Fruit fly (Drosophila melanogaster) whole organism, embryonic: ENCODE results near the gene CkIIbeta.

Experiments
- CG10462 ChIP-seq: fragments of 200-800 bp; sonication (Bioruptor generic); optimal IDR thresholded peaks from 2 replicates; lab custom pipeline; 2016; ENCODE audit warnings: missing biosample characterization, missing genetic modification characterization
- CG11247 ChIP-seq: fragments of 200-800 bp; sonication (Bioruptor generic); IDR thresholded peaks from 2 replicates; pipeline ENCODE4 v1.3.6; 2022; ENCODE audit warnings: missing biosample characterization, missing genetic modification characterization
- CG12942 ChIP-seq: fragments of 200-800 bp; sonication (Bioruptor generic); optimal IDR thresholded peaks from 3 replicates; lab custom pipeline; 2016; ENCODE audit warnings: missing biosample characterization, missing genetic modification characterization
- CG13296 ChIP-seq: fragments of 200-800 bp; sonication (Bioruptor generic); optimal IDR thresholded peaks from 3 replicates; lab custom pipeline; 2018; ENCODE audit warnings: missing biosample characterization, mild to moderate bottlenecking, missing genetic modification characterization
- CG13775 ChIP-seq: fragments of 200-800 bp; sonication (Bioruptor generic); optimal IDR thresholded peaks from 3 replicates; lab custom pipeline; 2017; ENCODE audit warnings: missing biosample characterization, mild to moderate bottlenecking, missing genetic modification characterization
- CG14050 ChIP-seq: fragments of 200-800 bp; sonication (Bioruptor generic); IDR thresholded peaks from 3 replicates; pipeline ENCODE4 v1.3.6; 2022; ENCODE audit warnings: missing biosample characterization, missing genetic modification characterization
- CG14441 ChIP-seq: fragments of 200-800 bp; sonication (Bioruptor generic); IDR thresholded peaks from 2 replicates; pipeline ENCODE4 v1.3.6; 2022; ENCODE audit warnings: missing biosample characterization, missing genetic modification characterization
- CG1602 ChIP-seq: fragments of 200-800 bp; sonication (Bioruptor generic); optimal IDR thresholded peaks from 3 replicates; lab custom pipeline; 2016; ENCODE audit warnings: missing biosample characterization, missing genetic modification characterization
- CG2875 ChIP-seq: fragments of 200-800 bp; sonication (Bioruptor generic); optimal IDR thresholded peaks from 2 replicates; lab custom pipeline; 2017; ENCODE audit warnings: missing biosample characterization, mild to moderate bottlenecking, missing genetic modification characterization, missing genetic modification reagents
- CG3407 ChIP-seq: fragments of 200-800 bp; sonication (Bioruptor generic); optimal IDR thresholded peaks from 2 replicates; lab custom pipeline; 2018; ENCODE audit warnings: missing biosample characterization, mild to moderate bottlenecking, missing genetic modification characterization
- CG34224 ChIP-seq: fragments of 200-800 bp; sonication (Bioruptor generic); IDR thresholded peaks from 3 replicates; pipeline ENCODE4 v1.3.6; 2022; ENCODE audit warnings: missing biosample characterization, missing genetic modification characterization; ENCODE audit not compliant: partially characterized antibody
- CG34422 ChIP-seq: fragments of 200-800 bp; sonication (Bioruptor generic); IDR thresholded peaks from 3 replicates; pipeline ENCODE4 v1.3.6; 2022; ENCODE audit warnings: missing biosample characterization, missing genetic modification characterization
- CG3847 ChIP-seq: fragments of 200-800 bp; sonication (Bioruptor generic); IDR thresholded peaks from 2 replicates; pipeline ENCODE4 v1.3.6; 2022; ENCODE audit warnings: missing biosample characterization, missing genetic modification characterization
- CG4404 ChIP-seq: fragments of 200-800 bp; sonication (Bioruptor generic); IDR thresholded peaks from 2 replicates; pipeline ENCODE4 v1.3.6; 2022; ENCODE audit warnings: missing biosample characterization, missing genetic modification characterization
- CG6175 ChIP-seq: fragments of 200-800 bp; sonication (Bioruptor generic); IDR thresholded peaks from 3 replicates; pipeline ENCODE4 v1.3.6; 2022; ENCODE audit warnings: missing biosample characterization, missing genetic modification characterization
- CG7928 ChIP-seq: fragments of 200-800 bp; sonication (Bioruptor generic); optimal IDR thresholded peaks from 2 replicates; lab custom pipeline; 2017; ENCODE audit warnings: missing biosample characterization, mild to moderate bottlenecking, missing genetic modification characterization
- CG8281 ChIP-seq: fragments of 200-800 bp; sonication (Bioruptor generic); optimal IDR thresholded peaks from 2 replicates; lab custom pipeline; 2018; ENCODE audit warnings: missing biosample characterization, mild to moderate bottlenecking, missing genetic modification characterization, moderate library complexity
- CG8944 ChIP-seq: fragments of 200-800 bp; sonication (Bioruptor generic); optimal IDR thresholded peaks from 3 replicates; lab custom pipeline; 2016; ENCODE audit warnings: missing biosample characterization, missing genetic modification characterization
- CG9437 ChIP-seq: fragments of 200-800 bp; sonication (Bioruptor generic); optimal IDR thresholded peaks from 2 replicates; lab custom pipeline; 2018; ENCODE audit warnings: missing biosample characterization, mild to moderate bottlenecking, missing genetic modification characterization
- CG9609 ChIP-seq: fragments of 200-800 bp; sonication (Bioruptor generic); optimal IDR thresholded peaks from 3 replicates; lab custom pipeline; 2016; ENCODE audit warnings: missing biosample characterization, missing genetic modification characterization
- Dek ChIP-seq: fragments of 200-800 bp; sonication (Bioruptor generic); optimal IDR thresholded peaks from 3 replicates; lab custom pipeline; 2019; ENCODE audit warnings: missing biosample characterization, mild to moderate bottlenecking, missing genetic modification characterization, moderate library complexity
- Dfd ChIP-seq, 2 experiments: fragments of >200 bp; optimal IDR thresholded peaks; 2 replicates each; lab custom pipeline; 2017; ENCODE audit warnings: missing biosample characterization in 2 of 2, missing genetic modification characterization in 2 of 2
- Doc3 ChIP-seq: fragments of 200-800 bp; sonication (Bioruptor generic); IDR thresholded peaks from 3 replicates; pipeline ENCODE4 v1.3.6; 2022; ENCODE audit warnings: missing biosample characterization, missing genetic modification characterization; ENCODE audit not compliant: partially characterized antibody
- HHEX ChIP-seq: fragments of 200-800 bp; sonication (Bioruptor generic); optimal IDR thresholded peaks from 3 replicates; lab custom pipeline; 2017; ENCODE audit warnings: missing biosample characterization, mild to moderate bottlenecking, missing genetic modification characterization, missing genetic modification reagents
- HLH4C ChIP-seq: fragments of 200-800 bp; sonication (Bioruptor generic); IDR thresholded peaks from 3 replicates; pipeline ENCODE4 v1.3.6; 2022; ENCODE audit warnings: missing biosample characterization, missing genetic modification characterization; ENCODE audit not compliant: partially characterized antibody
- Hsf ChIP-seq: fragments of 200-800 bp; sonication (Bioruptor generic); optimal IDR thresholded peaks from 3 replicates; lab custom pipeline; 2016; ENCODE audit warnings: missing biosample characterization, missing genetic modification characterization
- Jarid2 ChIP-seq: fragments of 200-800 bp; sonication (Bioruptor generic); optimal IDR thresholded peaks from 3 replicates; lab custom pipeline; 2017; ENCODE audit warnings: mild to moderate bottlenecking, missing biosample characterization, missing genetic modification reagents, missing genetic modification characterization
- Kr ChIP-seq: fragments of 200-800 bp; sonication (Bioruptor generic); optimal IDR thresholded peaks from 2 replicates; lab custom pipeline; 2017; ENCODE audit warnings: missing biosample characterization, mild to moderate bottlenecking, missing genetic modification characterization
- Oli ChIP-seq: fragments of 200-800 bp; sonication (Bioruptor generic); optimal IDR thresholded peaks from 2 replicates; lab custom pipeline; 2018; ENCODE audit warnings: missing biosample characterization, mild to moderate bottlenecking, missing genetic modification characterization, moderate library complexity
- Ptx1 ChIP-seq: fragments of 200-800 bp; sonication (Bioruptor generic); IDR thresholded peaks from 2 replicates; pipeline ENCODE4 v1.3.6; 2022; ENCODE audit warnings: missing biosample characterization, missing genetic modification characterization
- cad ChIP-seq: fragments of >200 bp; optimal IDR thresholded peaks from 2 replicates; lab custom pipeline; 2017; ENCODE audit warnings: missing biosample characterization, missing genetic modification characterization
- caup ChIP-seq: fragments of 200-800 bp; sonication (Bioruptor generic); optimal IDR thresholded peaks from 3 replicates; lab custom pipeline; 2017; ENCODE audit warnings: missing biosample characterization, mild to moderate bottlenecking, missing genetic modification characterization, moderate library complexity; ENCODE audit not compliant: severe bottlenecking
- corto ChIP-seq: fragments of 200-800 bp; sonication (Bioruptor generic); optimal IDR thresholded peaks from 2 replicates; lab custom pipeline; 2016; ENCODE audit warnings: missing biosample characterization, mild to moderate bottlenecking, missing genetic modification characterization, moderate library complexity
- dmrt99B ChIP-seq: fragments of 200-800 bp; sonication (Bioruptor generic); optimal IDR thresholded peaks from 2 replicates; lab custom pipeline; 2018; ENCODE audit warnings: missing biosample characterization, mild to moderate bottlenecking, missing genetic modification characterization, moderate library complexity
- ems ChIP-seq: fragments of 200-800 bp; sonication (Bioruptor generic); optimal IDR thresholded peaks from 3 replicates; lab custom pipeline; 2016; ENCODE audit warnings: missing biosample characterization, missing genetic modification characterization
- gce ChIP-seq: fragments of 200-800 bp; sonication (Bioruptor generic); IDR thresholded peaks from 3 replicates; pipeline ENCODE4 v1.3.6; 2022; ENCODE audit warnings: missing biosample characterization, missing genetic modification characterization
- insv ChIP-seq, 2 experiments: fragments of 200-800 bp; sonication (Bioruptor generic); optimal IDR thresholded peaks; 3 replicates each; lab custom pipeline; 2016 to 2018; ENCODE audit warnings: missing biosample characterization in 2 of 2, missing genetic modification characterization in 2 of 2
- lbe ChIP-seq: fragments of 200-800 bp; sonication (Bioruptor generic); optimal IDR thresholded peaks from 2 replicates; lab custom pipeline; 2016; ENCODE audit warnings: missing biosample characterization, mild to moderate bottlenecking, missing genetic modification characterization
- lov ChIP-seq, 2 experiments: fragments of 200-800 bp in 1 of 2; fragments of >200 bp in 1 of 2; sonication (Bioruptor generic) in 1 of 2; IDR thresholded peaks in 1 of 2; optimal IDR thresholded peaks in 1 of 2; 2 replicates in 1 of 2; 3 replicates in 1 of 2; pipeline versions ENCODE4 v1.3.6 to Lab custom; 2017 to 2022; ENCODE audit warnings: missing biosample characterization in 1 of 2, missing genetic modification characterization in 1 of 2
- mld ChIP-seq: fragments of 200-800 bp; sonication (Bioruptor generic); IDR thresholded peaks from 3 replicates; pipeline ENCODE4 v1.3.6; 2022; ENCODE audit warnings: missing biosample characterization, missing genetic modification characterization; ENCODE audit not compliant: partially characterized antibody
- org-1 ChIP-seq: fragments of 200-800 bp; sonication (Bioruptor generic); optimal IDR thresholded peaks from 2 replicates; lab custom pipeline; 2017; ENCODE audit warnings: missing biosample characterization, missing genetic modification characterization
- pfk ChIP-seq: fragments of 200-800 bp; sonication (Bioruptor generic); optimal IDR thresholded peaks from 2 replicates; lab custom pipeline; 2018; ENCODE audit warnings: missing biosample characterization, mild to moderate bottlenecking, missing genetic modification characterization, moderate library complexity
- phol ChIP-seq: fragments of 200-800 bp; sonication (Bioruptor generic); optimal IDR thresholded peaks from 3 replicates; lab custom pipeline; 2018; ENCODE audit warnings: missing biosample characterization, mild to moderate bottlenecking, missing genetic modification characterization, moderate library complexity
- prd ChIP-seq, 3 experiments: fragments of >200 bp in 2 of 3; fragments of 200-800 bp in 1 of 3; sonication (Bioruptor generic) in 1 of 3; optimal IDR thresholded peaks in 2 of 3; IDR thresholded peaks in 1 of 3; 2 replicates in 2 of 3; 3 replicates in 1 of 3; pipeline versions ENCODE4 v1.3.6 to Lab custom; 2017 to 2022; ENCODE audit warnings: missing biosample characterization in 1 of 3, missing genetic modification characterization in 1 of 3
- ro ChIP-seq: fragments of 200-800 bp; sonication (Bioruptor generic); IDR thresholded peaks from 2 replicates; pipeline ENCODE4 v1.3.6; 2022; ENCODE audit warnings: missing biosample characterization, missing genetic modification characterization
- slbo ChIP-seq: fragments of 200-800 bp; sonication (Bioruptor generic); IDR thresholded peaks from 2 replicates; pipeline ENCODE4 v1.3.6; 2022; ENCODE audit warnings: missing biosample characterization, missing genetic modification characterization
- sug ChIP-seq: fragments of 200-800 bp; optimal IDR thresholded peaks from 2 replicates; lab custom pipeline; 2019; ENCODE audit warnings: missing biosample characterization, mild to moderate bottlenecking, missing genetic modification characterization, moderate library complexity
- tx ChIP-seq: fragments of 200-800 bp; sonication (Bioruptor generic); optimal IDR thresholded peaks from 2 replicates; lab custom pipeline; 2016; ENCODE audit warnings: missing biosample characterization, missing genetic modification characterization
- wdn ChIP-seq: fragments of 200-800 bp; sonication (Bioruptor generic); IDR thresholded peaks from 2 replicates; pipeline ENCODE4 v1.3.6; 2022; ENCODE audit warnings: missing biosample characterization, missing genetic modification characterization
- wor ChIP-seq: fragments of 200-800 bp; sonication (Bioruptor generic); IDR thresholded peaks from 2 replicates; pipeline ENCODE4 v1.3.6; 2022; ENCODE audit warnings: missing biosample characterization, missing genetic modification characterization
- z ChIP-seq: fragments of 200-800 bp; sonication (Bioruptor generic); IDR thresholded peaks from 3 replicates; pipeline ENCODE4 v1.3.6; 2022; ENCODE audit warnings: missing biosample characterization, missing genetic modification characterization

CkIIbeta gene

DNA sequence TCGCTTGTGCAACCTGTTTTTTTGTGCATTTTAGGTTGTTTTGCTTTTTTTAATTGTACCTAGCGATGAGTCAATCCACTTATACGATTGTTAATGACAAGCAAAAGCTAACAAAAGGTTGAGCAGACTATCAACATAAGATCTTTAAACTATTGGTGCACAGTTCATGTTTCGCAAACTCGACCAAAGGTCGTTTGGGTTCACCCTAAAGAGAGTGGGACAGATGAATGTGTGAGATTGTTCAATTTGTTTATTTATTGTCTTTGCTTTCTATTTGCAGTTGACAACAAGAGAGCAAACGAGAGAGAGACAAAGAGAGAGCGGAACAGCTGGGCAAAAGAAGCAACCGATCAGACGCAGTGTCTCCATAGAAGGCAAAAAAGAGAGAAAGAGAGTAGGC lies 30.7 kb downstream of the CkIIbeta start (continued):
- no peak for TF ChIP-seq HHEX (GFP tag; lab: Kevin White, UChicago)
- TF ChIP-seq CG3847 (GFP tag; lab: Robert Waterston, UW), result no peak
- TF ChIP-seq CG34224 (GFP tag; lab: Robert Waterston, UW), result no peak
- TF ChIP-seq insv (GFP tag; optimal IDR thresholded peaks at IDR 0.05; lab: Kevin White, UChicago), result no peak
- TF ChIP-seq CG11247 (GFP tag; lab: Robert Waterston, UW), result no peak
- TF ChIP-seq CG13775 (GFP tag; lab: Kevin White, UChicago), result no peak
- TF ChIP-seq org-1, result no peak
- no peak for TF ChIP-seq prd (optimal IDR thresholded peaks at IDR 0.05; lab: Kevin White, UChicago)
- no peak for TF ChIP-seq prd (GFP tag; IDR thresholded peaks at IDR 0.05; lab: Robert Waterston, UW)
- no peak for TF ChIP-seq CG4404
- TF ChIP-seq slbo (GFP tag; lab: Robert Waterston, UW), result no peak
- no peak for TF ChIP-seq ems
- TF ChIP-seq lov (optimal IDR thresholded peaks at IDR 0.05; lab: Kevin White, UChicago), result no peak
- no peak for TF ChIP-seq lov (GFP tag; IDR thresholded peaks at IDR 0.05; lab: Robert Waterston, UW)
- no peak for TF ChIP-seq tx (GFP tag; lab: Kevin White, UChicago)
- no peak for TF ChIP-seq Doc3 (GFP tag; lab: Robert Waterston, UW)
- TF ChIP-seq Kr, result no peak
- peak; percentile 61 for TF ChIP-seq CG2875
- TF ChIP-seq Dek, result no peak
- no peak for TF ChIP-seq Dfd (GFP tag; optimal IDR thresholded peaks at IDR 0.05; lab: Kevin White, UChicago)
- TF ChIP-seq CG14441 (GFP tag; lab: Robert Waterston, UW), result no peak
- TF ChIP-seq CG6175 (GFP tag; lab: Robert Waterston, UW), result no peak
- TF ChIP-seq CG34422, result no peak
- no peak for TF ChIP-seq lbe
- TF ChIP-seq phol, result no peak
- no peak for TF ChIP-seq caup (GFP tag; lab: Kevin White, UChicago)
- TF ChIP-seq CG8281 (tag; lab: Kevin White, UChicago), result no peak
- no peak for TF ChIP-seq gce (GFP tag; lab: Robert Waterston, UW)
- no peak for TF ChIP-seq Jarid2 (GFP tag; lab: Kevin White, UChicago)
- TF ChIP-seq HLH4C (GFP tag; lab: Robert Waterston, UW), result no peak
- TF ChIP-seq wdn (GFP tag; lab: Robert Waterston, UW), result no peak
- no peak for TF ChIP-seq mld
- no peak for TF ChIP-seq CG10462 (GFP tag; lab: Kevin White, UChicago)
- peak; percentile 55 for TF ChIP-seq CG3407 (GFP tag; lab: Kevin White, UChicago)
- TF ChIP-seq corto (GFP tag; lab: Kevin White, UChicago), result no peak
- no peak for TF ChIP-seq cad (GFP tag; lab: Kevin White, UChicago)
- no peak for TF ChIP-seq CG9437
- no peak for TF ChIP-seq Oli (tag; lab: Kevin White, UChicago)
- TF ChIP-seq z, result no peak
- no peak for TF ChIP-seq CG7928 (GFP tag; lab: Kevin White, UChicago)
- no peak for TF ChIP-seq Hsf (GFP tag; lab: Kevin White, UChicago)
- no peak for TF ChIP-seq CG13296 (GFP tag; lab: Kevin White, UChicago)
- no peak for TF ChIP-seq CG9609
- TF ChIP-seq CG8944, result no peak
- TF ChIP-seq sug (tag; lab: Kevin White, UChicago), result no peak
- no peak for TF ChIP-seq CG14050 (GFP tag; lab: Robert Waterston, UW)
- TF ChIP-seq CG12942, result no peak
- TF ChIP-seq wor (GFP tag; lab: Robert Waterston, UW), result no peak
- no peak for TF ChIP-seq Ptx1 (GFP tag; lab: Robert Waterston, UW)
- peak; percentile 77 for TF ChIP-seq pfk (GFP tag; lab: Kevin White, UChicago)
- no peak for TF ChIP-seq dmrt99B (tag; lab: Kevin White, UChicago)
- no peak for TF ChIP-seq CG1602 (GFP tag; lab: Kevin White, UChicago)
- TF ChIP-seq ro, result no peak
